Fruit fly (Drosophila melanogaster) whole organism, pupa: Measurements from ENCODE around the gene AANATL7.
A peak's percentile ranks its signal among the peaks of the same experiment; 100 is the strongest.
"Not testable (repeated sequence)": the region's sequence is repeated elsewhere in the genome, so short reads cannot be mapped to it uniquely, and the experiment has no call there.

Source experiments
- CG10348 ChIP-seq: fragments of 200-800 bp; sonication (Bioruptor generic); IDR thresholded peaks from 2 replicates; pipeline ENCODE4 v1.3.6; 2022; ENCODE audit warnings: missing biosample characterization, missing genetic modification characterization
- CG12605 ChIP-seq: fragments of 200-800 bp; sonication (Bioruptor generic); IDR thresholded peaks from 2 replicates; pipeline ENCODE4 v1.3.6; 2022; ENCODE audit warnings: missing biosample characterization, missing genetic modification characterization
- CG13204 ChIP-seq: fragments of 200-800 bp; sonication (Bioruptor generic); optimal IDR thresholded peaks from 2 replicates; lab custom pipeline; 2018; ENCODE audit warnings: missing biosample characterization, mild to moderate bottlenecking, missing genetic modification characterization, moderate library complexity
- CG14655 ChIP-seq: fragments of 200-800 bp; sonication (Bioruptor generic); optimal IDR thresholded peaks from 3 replicates; lab custom pipeline; 2017; ENCODE audit warnings: mild to moderate bottlenecking, missing biosample characterization, missing genetic modification reagents, missing genetic modification characterization
- CG15710 ChIP-seq: fragments of 200-800 bp; sonication (Bioruptor generic); optimal IDR thresholded peaks from 2 replicates; lab custom pipeline; 2018; ENCODE audit warnings: missing biosample characterization, mild to moderate bottlenecking, missing genetic modification characterization, moderate library complexity
- CG17806 ChIP-seq: fragments of 200-800 bp; sonication (Bioruptor generic); optimal IDR thresholded peaks from 2 replicates; lab custom pipeline; 2018; ENCODE audit warnings: missing biosample characterization, mild to moderate bottlenecking, missing genetic modification characterization, moderate library complexity
- CG32121 ChIP-seq: fragments of 200-800 bp; sonication (Bioruptor generic); IDR thresholded peaks from 2 replicates; pipeline ENCODE4 v1.3.6; 2022; ENCODE audit warnings: missing biosample characterization, missing genetic modification characterization
- CG34367 ChIP-seq: fragments of 200-800 bp; sonication (Bioruptor generic); optimal IDR thresholded peaks from 2 replicates; lab custom pipeline; 2018; ENCODE audit warnings: missing biosample characterization, mild to moderate bottlenecking, missing genetic modification characterization
- CG4496 ChIP-seq: fragments of 200-800 bp; sonication (Bioruptor generic); IDR thresholded peaks from 3 replicates; pipeline ENCODE4 v1.3.6; 2022; ENCODE audit warnings: missing biosample characterization, missing genetic modification characterization
- CG8159 ChIP-seq: fragments of 200-800 bp; sonication (Bioruptor generic); optimal IDR thresholded peaks from 3 replicates; lab custom pipeline; 2018; ENCODE audit warnings: missing biosample characterization, mild to moderate bottlenecking, missing genetic modification characterization, moderate library complexity
- CG8301 ChIP-seq: fragments of 200-800 bp; sonication (Bioruptor generic); optimal IDR thresholded peaks from 2 replicates; lab custom pipeline; 2018; ENCODE audit warnings: missing biosample characterization, mild to moderate bottlenecking, missing genetic modification characterization
- CG9948 ChIP-seq: fragments of 200-800 bp; sonication (Bioruptor generic); optimal IDR thresholded peaks from 2 replicates; lab custom pipeline; 2018; ENCODE audit warnings: missing biosample characterization, mild to moderate bottlenecking, missing genetic modification characterization, moderate library complexity
- D1 ChIP-seq: fragments of 200-800 bp; sonication (Bioruptor generic); optimal IDR thresholded peaks from 2 replicates; lab custom pipeline; 2018; ENCODE audit warnings: missing biosample characterization, mild to moderate bottlenecking, missing genetic modification characterization, moderate library complexity
- EcR ChIP-seq: fragments of 200-800 bp; sonication (Bioruptor generic); optimal IDR thresholded peaks from 3 replicates; lab custom pipeline; 2019; ENCODE audit warnings: missing biosample characterization, missing genetic modification characterization, mild to moderate bottlenecking, moderate library complexity, missing genetic modification reagents
- Ets98B ChIP-seq: fragments of 200-800 bp; sonication (Bioruptor generic); IDR thresholded peaks from 2 replicates; pipeline ENCODE4 v1.3.6; 2022; ENCODE audit warnings: missing biosample characterization, missing genetic modification characterization
- Pif1A ChIP-seq: fragments of 200-800 bp; sonication (Bioruptor generic); optimal IDR thresholded peaks from 3 replicates; lab custom pipeline; 2016; ENCODE audit warnings: missing biosample characterization, missing genetic modification characterization
- Pif1B ChIP-seq: fragments of 200-800 bp; sonication (Bioruptor generic); optimal IDR thresholded peaks from 3 replicates; lab custom pipeline; 2016; ENCODE audit warnings: missing biosample characterization, missing genetic modification characterization
- Snoo ChIP-seq: fragments of 200-800 bp; sonication (Bioruptor generic); optimal IDR thresholded peaks from 3 replicates; lab custom pipeline; 2017; ENCODE audit warnings: missing biosample characterization, mild to moderate bottlenecking, missing genetic modification characterization, inconsistent platforms
- fd96Ca ChIP-seq: fragments of 200-800 bp; sonication (Bioruptor generic); IDR thresholded peaks from 3 replicates; pipeline ENCODE4 v1.3.6; 2022; ENCODE audit warnings: missing biosample characterization, missing genetic modification characterization
- gl ChIP-seq: fragments of 200-800 bp; sonication (Bioruptor generic); optimal IDR thresholded peaks from 2 replicates; lab custom pipeline; 2018; ENCODE audit warnings: missing biosample characterization, mild to moderate bottlenecking, missing genetic modification characterization
- rn ChIP-seq: fragments of 200-800 bp; sonication (Bioruptor generic); IDR thresholded peaks from 2 replicates; pipeline ENCODE4 v1.3.6; 2022; ENCODE audit warnings: missing biosample characterization, missing genetic modification characterization

Gene AANATL7

DNA sequence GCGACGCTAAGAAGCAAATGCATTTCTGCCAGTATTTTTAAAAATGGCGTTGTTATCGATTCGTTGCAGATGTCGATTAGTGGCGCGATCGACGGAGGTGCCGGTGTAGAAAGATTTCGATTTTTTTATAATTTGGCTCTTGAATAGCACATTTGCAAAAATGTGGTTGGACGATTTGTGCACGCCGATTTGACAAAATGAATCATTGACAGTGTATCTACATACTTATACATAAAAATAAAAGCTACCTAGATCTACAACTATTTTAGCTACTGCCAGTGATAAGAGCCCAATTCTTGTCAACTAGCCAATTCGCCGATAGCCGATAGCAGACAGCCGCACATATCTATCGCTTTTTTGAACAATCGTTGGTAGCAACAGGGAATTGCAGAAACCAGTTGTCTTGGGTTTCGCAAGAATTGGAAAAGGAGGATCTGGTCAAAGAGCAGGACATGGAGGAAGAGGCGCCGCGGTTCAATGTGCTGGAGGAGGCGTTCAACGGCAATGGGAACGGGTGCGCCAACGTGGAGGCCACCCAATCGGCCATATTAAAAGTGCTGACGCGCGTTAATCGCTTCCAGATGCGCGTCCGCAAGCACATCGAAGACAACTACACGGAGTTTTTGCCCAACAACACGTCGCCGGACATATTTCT is 23.2 kb downstream of the AANATL7 start, which contains the start of the genes Klp3A and Zw10:
Gene Klp3A (minus strand): TSS at position 202 of the 655 bp plus-strand sequence.
Gene Zw10 (plus strand): TSS at position 347 of the 655 bp plus-strand sequence.
- no peak for TF ChIP-seq CG14655 (GFP tag; lab: Kevin White, UChicago)
- no peak for TF ChIP-seq CG4496 (GFP tag; lab: Robert Waterston, UW)
- no peak for TF ChIP-seq CG15710 (tag; lab: Kevin White, UChicago)
- TF ChIP-seq CG32121 (GFP tag; lab: Robert Waterston, UW) = peak; percentile 38; the same call in 1 of the 2 replicates
- TF ChIP-seq CG34367 (tag; lab: Kevin White, UChicago) = no peak
- no peak for TF ChIP-seq CG8301 (tag; lab: Kevin White, UChicago)
- TF ChIP-seq Pif1A = no peak
- TF ChIP-seq fd96Ca (GFP tag; lab: Robert Waterston, UW) = 0 out of 3 replicates have a peak, but pooled peaks have one; percentile 31
- TF ChIP-seq gl (tag; lab: Kevin White, UChicago) = no peak
- TF ChIP-seq Snoo (tag; lab: Kevin White, UChicago) = no peak
- no peak for TF ChIP-seq rn (GFP tag; lab: Robert Waterston, UW)
- TF ChIP-seq CG8159 (tag; lab: Kevin White, UChicago) = no peak
- no peak for TF ChIP-seq CG9948 (tag; lab: Kevin White, UChicago)
- TF ChIP-seq CG13204 (GFP tag; lab: Kevin White, UChicago) = no peak
- TF ChIP-seq D1 (tag; lab: Kevin White, UChicago) = no peak
- no peak for TF ChIP-seq CG17806 (tag; lab: Kevin White, UChicago)
- TF ChIP-seq, all 21 proteins: peak for 2

DNA sequence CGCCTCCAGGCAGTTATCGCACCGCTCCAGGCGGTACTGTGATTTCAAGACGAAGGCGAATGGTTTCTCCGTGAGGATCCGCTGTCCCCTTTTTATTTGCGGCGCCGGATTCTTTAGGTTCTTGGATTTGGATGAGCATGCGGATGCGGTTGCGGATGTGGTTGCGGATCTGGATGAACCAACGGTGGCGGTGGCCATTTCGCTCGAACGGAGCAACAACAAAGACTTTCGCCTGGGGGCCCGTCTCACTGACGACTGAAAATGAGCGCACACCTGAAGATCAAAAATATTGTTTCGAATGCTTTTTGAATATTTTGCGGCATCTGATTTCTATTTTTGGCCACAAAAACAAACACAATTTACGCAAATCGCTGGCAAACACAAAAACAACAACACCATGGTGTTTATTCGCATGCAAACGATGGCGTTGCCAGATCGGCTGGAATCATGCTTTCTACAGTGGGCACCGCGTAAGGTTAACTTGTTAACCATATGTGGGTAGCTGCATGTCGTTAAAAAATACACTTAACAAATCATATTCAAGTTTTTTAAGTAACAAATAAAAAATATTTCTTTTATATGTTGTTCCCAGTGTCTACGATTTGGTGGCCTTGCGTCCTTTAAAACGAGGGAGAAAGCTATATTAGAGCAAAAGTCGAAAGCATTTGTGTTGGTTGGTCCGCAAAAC is 27.9 kb downstream of the AANATL7 start, which contains the start of gene Smyd3:
Gene Smyd3 (minus strand): TSS at position 407 of the 688 bp plus-strand sequence.
- TF ChIP-seq CG4496 (GFP tag; lab: Robert Waterston, UW) (peak; percentile 91), CG8301 (tag; lab: Kevin White, UChicago) (peak; percentile 74), CG12605 (GFP tag; lab: Robert Waterston, UW) (peak; percentile 72), Pif1A (no peak), Ets98B (GFP tag; lab: Robert Waterston, UW) (peak; percentile 89), CG15710 (tag; lab: Kevin White, UChicago) (peak; percentile 68), CG17806 (tag; lab: Kevin White, UChicago) (peak; percentile 75), CG34367 (tag; lab: Kevin White, UChicago) (peak; percentile 47), CG10348 (GFP tag; lab: Robert Waterston, UW) (no peak), CG9948 (tag; lab: Kevin White, UChicago) (peak; percentile 53), CG32121 (GFP tag; lab: Robert Waterston, UW) (peak; percentile 79), rn (GFP tag; lab: Robert Waterston, UW) (peak; percentile 64), EcR (GFP tag; lab: Kevin White, UChicago) (no peak), Pif1B (GFP tag; lab: Kevin White, UChicago) (peak; percentile 87), CG14655 (GFP tag; lab: Kevin White, UChicago) (no peak), CG13204 (GFP tag; lab: Kevin White, UChicago) (no peak), CG8159 (tag; lab: Kevin White, UChicago) (peak; percentile 72), gl (tag; lab: Kevin White, UChicago) (peak; percentile 51), Snoo (tag; lab: Kevin White, UChicago) (peak; percentile 71), D1 (tag; lab: Kevin White, UChicago) (no peak), fd96Ca (GFP tag; lab: Robert Waterston, UW) (peak; percentile 80)

DNA sequence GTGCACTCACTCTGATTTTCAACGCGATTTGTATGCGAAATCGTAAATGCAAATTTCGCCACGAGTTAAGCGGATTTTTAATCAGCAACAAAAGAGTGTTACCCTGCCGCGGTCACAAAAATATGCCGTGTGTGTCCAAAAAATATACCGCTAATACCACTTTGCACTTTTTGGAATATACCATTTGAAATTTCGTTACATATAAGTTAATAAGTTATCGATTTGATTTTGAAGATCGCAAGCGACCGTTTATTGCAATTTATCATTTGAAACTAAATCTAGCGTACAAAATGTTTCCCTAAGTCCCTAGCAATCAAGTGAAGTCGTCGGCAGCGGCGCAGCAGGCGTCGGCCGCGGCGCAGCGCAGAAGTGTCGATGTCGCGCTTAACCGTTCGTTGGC is 29.5 kb downstream of the AANATL7 start, which contains the start of gene eIF3g1:
Gene eIF3g1 (minus strand): TSS at position 101 of the 400 bp plus-strand sequence.
- TF ChIP-seq CG15710 (tag; lab: Kevin White, UChicago); CG12605 (GFP tag; lab: Robert Waterston, UW); CG32121 (GFP tag; lab: Robert Waterston, UW): not testable (repeated sequence)

DNA sequence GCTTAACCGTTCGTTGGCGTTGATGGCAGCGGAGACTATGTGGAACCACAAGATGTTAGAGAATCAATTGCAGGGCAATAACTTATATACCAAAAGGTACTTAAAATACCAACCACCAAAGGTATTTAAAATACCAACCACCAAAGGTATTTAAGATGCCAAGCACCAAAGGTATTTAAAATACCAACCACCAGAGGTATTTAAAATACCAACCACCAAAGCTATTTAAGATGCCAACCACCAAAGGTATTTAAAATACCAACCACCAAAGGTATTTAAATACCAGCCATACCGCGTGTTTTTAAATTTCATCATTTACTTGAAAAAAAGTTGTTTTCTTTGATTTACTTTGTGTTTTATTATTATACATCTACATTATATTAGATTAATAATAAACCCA is 36.7 kb downstream of the AANATL7 start:
- TF ChIP-seq Snoo (tag; lab: Kevin White, UChicago) = no peak
- no peak for TF ChIP-seq EcR (GFP tag; lab: Kevin White, UChicago)
- TF ChIP-seq CG8301 (tag; lab: Kevin White, UChicago) = no peak
- no peak for TF ChIP-seq D1 (tag; lab: Kevin White, UChicago)
- no peak for TF ChIP-seq CG34367 (tag; lab: Kevin White, UChicago)
- TF ChIP-seq CG9948 (tag; lab: Kevin White, UChicago) = no peak
- no peak for TF ChIP-seq Pif1A
- TF ChIP-seq CG10348 (GFP tag; lab: Robert Waterston, UW) = no peak
- TF ChIP-seq CG13204 (GFP tag; lab: Kevin White, UChicago) = no peak
- no peak for TF ChIP-seq CG4496 (GFP tag; lab: Robert Waterston, UW)
- TF ChIP-seq rn (GFP tag; lab: Robert Waterston, UW) = no peak
- TF ChIP-seq Pif1B (GFP tag; lab: Kevin White, UChicago) = no peak

DNA sequence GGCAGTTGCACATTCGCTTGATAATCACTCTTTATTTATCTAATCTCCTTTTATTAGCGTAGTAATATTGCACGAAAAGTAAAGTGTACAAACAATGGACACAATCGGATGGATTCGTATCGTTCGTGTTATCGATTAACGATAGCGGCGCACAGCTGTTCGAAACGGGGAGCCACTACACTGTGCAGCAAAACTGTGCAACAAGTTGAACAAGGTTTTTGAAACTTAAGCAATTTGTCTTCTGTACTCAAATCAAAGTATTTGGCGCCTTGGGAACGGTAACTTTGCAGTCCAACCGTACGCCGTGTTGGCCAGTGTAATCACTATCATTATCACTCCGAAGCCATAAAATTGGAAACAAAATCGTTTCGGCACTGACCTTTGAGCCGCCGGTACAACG is 38.9 kb downstream of the AANATL7 start, which contains the start of the genes Tsp3A and Seipin:
Gene Tsp3A (minus strand): TSS at position 88 of the 400 bp plus-strand sequence.
Gene Seipin (plus strand): TSS at position 149 of the 400 bp plus-strand sequence.
- peak; percentile 67 for TF ChIP-seq CG34367 (tag; lab: Kevin White, UChicago)
- TF ChIP-seq D1 (tag; lab: Kevin White, UChicago) = no peak
- peak; percentile 87 for TF ChIP-seq Pif1B (GFP tag; lab: Kevin White, UChicago)
- 0 out of 2 replicates have a peak, but pooled peaks have one; percentile 28 for TF ChIP-seq CG10348 (GFP tag; lab: Robert Waterston, UW)
- TF ChIP-seq CG17806 (tag; lab: Kevin White, UChicago) = peak; percentile 78
- no peak for TF ChIP-seq CG14655 (GFP tag; lab: Kevin White, UChicago)
- 0 out of 2 replicates have a peak, but pooled peaks have one; percentile 32 for TF ChIP-seq rn (GFP tag; lab: Robert Waterston, UW)
- peak; percentile 89 for TF ChIP-seq gl (tag; lab: Kevin White, UChicago)
- TF ChIP-seq Snoo (tag; lab: Kevin White, UChicago) = peak; percentile 79
- peak; percentile 93 for TF ChIP-seq fd96Ca (GFP tag; lab: Robert Waterston, UW)
- TF ChIP-seq CG12605 (GFP tag; lab: Robert Waterston, UW) = peak; percentile 90
- TF ChIP-seq CG15710 (tag; lab: Kevin White, UChicago) = peak; percentile 72
- TF ChIP-seq Ets98B (GFP tag; lab: Robert Waterston, UW) = peak; percentile 90
- TF ChIP-seq CG4496 (GFP tag; lab: Robert Waterston, UW) = peak; percentile 96
- peak; percentile 86 for TF ChIP-seq CG8301 (tag; lab: Kevin White, UChicago)
- peak; percentile 54 for TF ChIP-seq CG13204 (GFP tag; lab: Kevin White, UChicago)
- TF ChIP-seq CG32121 (GFP tag; lab: Robert Waterston, UW) = peak; percentile 83
- TF ChIP-seq Pif1A = no peak
- peak; percentile 16 for TF ChIP-seq EcR (GFP tag; lab: Kevin White, UChicago)
- peak; percentile 75 for TF ChIP-seq CG8159 (tag; lab: Kevin White, UChicago)
- peak; percentile 57 for TF ChIP-seq CG9948 (tag; lab: Kevin White, UChicago)
